Worm (Caenorhabditis elegans): ENCODE results near the gene T07C12.10.

The T07C12.10 gene

DNA sequence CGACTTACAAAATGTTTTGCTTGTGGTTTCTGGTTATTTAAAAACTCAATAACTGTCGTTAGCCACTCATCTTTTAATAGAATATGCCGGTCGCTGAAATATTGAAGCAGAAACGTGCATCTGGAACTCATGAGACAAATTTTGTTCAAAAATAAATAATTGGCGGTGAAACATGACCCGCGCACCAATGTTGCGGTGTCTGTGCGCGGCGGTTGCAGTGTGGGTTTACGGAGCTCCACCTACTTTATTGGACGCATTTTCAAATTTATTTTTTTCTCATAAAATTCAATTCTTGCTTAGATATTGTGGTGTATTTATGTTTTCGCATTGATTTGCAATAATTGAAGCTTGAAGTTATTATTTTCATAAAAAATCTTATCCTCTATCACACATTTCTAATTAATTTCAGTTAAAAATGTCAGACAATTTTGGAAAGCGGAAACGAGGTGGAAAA, 29.6 kb downstream of the T07C12.10 start, which contains the start of the genes rmh-2 and suds-3:
Gene rmh-2, minus strand, starts transcription at position 164 of the 454 bp plus-strand sequence.
Gene suds-3, plus strand, starts transcription at position 404 of the 454 bp plus-strand sequence.
- TF ChIP-seq rnt-1 (tag; optimal IDR thresholded peaks at IDR 0.05) = peak; percentile 69
- TF ChIP-seq dpl-1 (GFP tag; optimal IDR thresholded peaks at IDR 0.05) = peak; percentile 72 to 87 (median 82)
- no peak for TF ChIP-seq egl-13 (tag; optimal IDR thresholded peaks at IDR 0.05)
- TF ChIP-seq unc-130 (tag; optimal IDR thresholded peaks at IDR 0.05) = peak; percentile 9
- TF ChIP-seq lin-35 (GFP tag; optimal IDR thresholded peaks at IDR 0.05) = peak; percentile 69 to 92
- TF ChIP-seq nhr-90 (tag; optimal IDR thresholded peaks at IDR 0.05; ENCODE audit: poor library complexity) = peak; percentile 7
- no peak for TF ChIP-seq nhr-76 (tag; optimal IDR thresholded peaks at IDR 0.05)
- peak; percentile 50 for TF ChIP-seq nhr-71 (tag; optimal IDR thresholded peaks at IDR 0.05)
- TF ChIP-seq ceh-82 (tag; optimal IDR thresholded peaks at IDR 0.05) = peak in 1 of 3 experiments; percentile 9
- peak in 1 of 2 experiments; percentile 69 for TF ChIP-seq lsy-2 (tag; optimal IDR thresholded peaks at IDR 0.05)
- TF ChIP-seq mdl-1 (tag; optimal IDR thresholded peaks at IDR 0.05) = peak in 1 of 2 experiments; percentile 16
- peak; percentile 1 for TF ChIP-seq blmp-1 (tag; optimal IDR thresholded peaks at IDR 0.05)
- no peak for TF ChIP-seq nhr-12 (tag; optimal IDR thresholded peaks at IDR 0.05)
- peak; percentile 26 for TF ChIP-seq xbp-1 (tag; optimal IDR thresholded peaks at IDR 0.05)
- no peak for TF ChIP-seq vab-15 (tag; optimal IDR thresholded peaks at IDR 0.05)
- TF ChIP-seq nhr-20 (tag; optimal IDR thresholded peaks at IDR 0.05) = peak; percentile 31
- peak; percentile 60 to 85 for TF ChIP-seq efl-1 (optimal IDR thresholded peaks at IDR 0.05)
- peak; percentile 78 to 98 for TF ChIP-seq efl-1 (GFP tag; optimal IDR thresholded peaks at IDR 0.05 in 1 of 2)
- peak; percentile 20 for TF ChIP-seq swsn-7 (tag; optimal IDR thresholded peaks at IDR 0.05)
- peak; percentile 53 for TF ChIP-seq C16A3.4 (tag; optimal IDR thresholded peaks at IDR 0.05)
- no peak for TF ChIP-seq zag-1 (tag; optimal IDR thresholded peaks at IDR 0.05)
- TF ChIP-seq dsc-1 (tag; optimal IDR thresholded peaks at IDR 0.05) = peak; percentile 11
- TF ChIP-seq ama-1 (optimal IDR thresholded peaks at IDR 0.05) = no peak
- peak; percentile 39 for TF ChIP-seq lin-15B (tag; optimal IDR thresholded peaks at IDR 0.05)

DNA sequence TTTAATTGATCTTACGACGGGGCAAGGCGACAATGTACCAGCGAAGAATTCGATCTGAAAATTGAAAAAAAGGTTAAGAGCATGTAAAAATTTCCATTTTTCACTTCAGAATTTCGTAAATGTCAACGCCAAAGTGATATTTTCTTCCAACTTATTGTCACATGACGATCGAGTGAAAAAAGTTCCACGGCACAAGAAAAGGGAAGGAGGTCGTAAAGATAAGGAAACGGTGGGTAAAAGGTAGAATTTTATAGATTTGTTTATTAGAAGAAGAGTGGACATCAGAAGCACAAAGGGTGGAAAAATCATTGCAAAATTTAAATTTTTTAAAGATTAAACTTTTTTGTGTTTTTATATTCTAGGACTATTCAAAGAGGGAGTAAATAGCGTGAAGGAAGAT, 32.3 kb downstream of the T07C12.10 start:
- TF ChIP-seq snu-23 (GFP tag; optimal IDR thresholded peaks at IDR 0.05) (no peak), lin-35 (GFP tag; optimal IDR thresholded peaks at IDR 0.05) (peak in 1 of 2 experiments; percentile 28), elt-2 (tag; optimal IDR thresholded peaks at IDR 0.05) (peak; percentile 73)

- TF ChIP-seq lsy-2 (tag; optimal IDR thresholded peaks at IDR 0.05) = no peak
- TF ChIP-seq elt-2 (tag; optimal IDR thresholded peaks at IDR 0.05) = no peak
- no peak for TF ChIP-seq snpc-4 (tag; optimal IDR thresholded peaks at IDR 0.05)
- no peak for TF ChIP-seq efl-1 (optimal IDR thresholded peaks at IDR 0.05)
- TF ChIP-seq efl-1 (GFP tag; optimal IDR thresholded peaks at IDR 0.05 in 1 of 2) = peak in 1 of 2 experiments; percentile 34
- no peak for TF ChIP-seq nhr-71 (tag; optimal IDR thresholded peaks at IDR 0.05)
- no peak for TF ChIP-seq egl-27 (tag; optimal IDR thresholded peaks at IDR 0.05)
- no peak for TF ChIP-seq zag-1 (tag; optimal IDR thresholded peaks at IDR 0.05)
- no peak for TF ChIP-seq skn-1 (tag; optimal IDR thresholded peaks at IDR 0.05)
- TF ChIP-seq pqm-1 (tag; optimal IDR thresholded peaks at IDR 0.05) = no peak
These were observed 32.9 kb downstream of the T07C12.10 start for ce11 chrV:9927381-9927780.

DNA sequence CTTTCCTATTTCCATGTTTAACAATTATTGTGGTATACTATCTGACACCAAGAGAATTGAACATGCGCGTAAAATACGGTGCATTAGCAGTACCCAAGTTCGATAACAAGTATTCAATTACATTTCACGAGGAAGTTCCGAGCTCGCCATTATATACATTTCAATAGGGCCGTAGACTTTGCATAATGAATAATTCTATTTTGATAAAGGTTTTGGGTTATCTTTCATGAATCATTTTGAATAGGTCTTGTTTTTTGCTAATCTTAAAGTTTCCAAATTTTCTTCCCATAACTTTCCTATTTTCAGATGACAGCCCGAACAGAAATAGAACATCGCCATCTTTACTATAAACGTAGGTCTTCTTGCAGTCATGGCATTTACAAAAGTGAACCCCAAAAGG, 34.0 kb downstream of the T07C12.10 start, which contains the start of gene C50H2.13:
Gene C50H2.13, plus strand, starts transcription at position 301 of the 400 bp plus-strand sequence.
- TF ChIP-seq nhr-77 (tag; optimal IDR thresholded peaks at IDR 0.05) = no peak
- TF ChIP-seq nhr-12 (tag; optimal IDR thresholded peaks at IDR 0.05) = no peak
- no peak for TF ChIP-seq vab-15 (tag; optimal IDR thresholded peaks at IDR 0.05)
- no peak for TF ChIP-seq ztf-4 (tag; optimal IDR thresholded peaks at IDR 0.05)
- TF ChIP-seq pax-3 (tag; optimal IDR thresholded peaks at IDR 0.05) = no peak
- no peak for TF ChIP-seq nhr-11 (tag; optimal IDR thresholded peaks at IDR 0.05)
- no peak for TF ChIP-seq tbx-2 (tag; optimal IDR thresholded peaks at IDR 0.05)
- TF ChIP-seq efl-1 (optimal IDR thresholded peaks at IDR 0.05) = no peak
- TF ChIP-seq efl-1 (GFP tag; optimal IDR thresholded peaks at IDR 0.05 in 1 of 2) = no peak
- TF ChIP-seq snpc-4 (tag; optimal IDR thresholded peaks at IDR 0.05) = no peak
- no peak for TF ChIP-seq ceh-90 (tag; optimal IDR thresholded peaks at IDR 0.05)
- TF ChIP-seq hpl-2 (GFP tag; optimal IDR thresholded peaks at IDR 0.05) = no peak
- TF ChIP-seq fkh-10 (GFP tag; optimal IDR thresholded peaks at IDR 0.05) = no peak
- no peak for TF ChIP-seq lin-15B (tag; optimal IDR thresholded peaks at IDR 0.05)
